Worm (Caenorhabditis elegans) whole organism, L2 larva: ENCODE results near the gene srw-16.

Source experiments
- C34F6.9 ChIP-seq: fragments of 150-350 bp; optimal IDR thresholded peaks from 2 replicates; lab custom pipeline; 2014; ENCODE audit warnings: missing biosample characterization, missing genetic modification characterization
- F13H6.1 ChIP-seq: sonication (generic microtip); optimal IDR thresholded peaks from 2 replicates; lab custom pipeline; 2016; ENCODE audit warnings: missing genetic modification characterization, missing compliant biosample characterization
- R02D3.7 ChIP-seq: fragments of 150-350 bp; optimal IDR thresholded peaks from 2 replicates; lab custom pipeline; 2014; ENCODE audit warnings: missing biosample characterization, missing genetic modification characterization
- Y55F3AM.14 ChIP-seq: fragments of 200-800 bp; sonication (Bioruptor generic); optimal IDR thresholded peaks from 2 replicates; lab custom pipeline; 2018; ENCODE audit warnings: mild to moderate bottlenecking, missing genetic modification characterization, missing compliant biosample characterization
- ZK546.5 ChIP-seq: sonication (generic microtip); optimal IDR thresholded peaks from 2 replicates; lab custom pipeline; 2017; ENCODE audit warnings: missing biosample characterization, missing genetic modification characterization
- alr-1 ChIP-seq: fragments of 150-350 bp; optimal IDR thresholded peaks from 2 replicates; lab custom pipeline; 2014; ENCODE audit warnings: missing biosample characterization, missing genetic modification characterization
- aly-2 ChIP-seq: fragments of 150-350 bp; optimal IDR thresholded peaks from 2 replicates; lab custom pipeline; 2014; ENCODE audit warnings: missing biosample characterization, missing genetic modification characterization
- ama-1 ChIP-seq: fragments of 150-350 bp; optimal IDR thresholded peaks from 2 replicates; lab custom pipeline; 2018; ENCODE audit warnings: inconsistent platforms
- blmp-1 ChIP-seq: sonication (generic microtip); optimal IDR thresholded peaks from 2 replicates; lab custom pipeline; 2017; ENCODE audit warnings: missing genetic modification characterization, mild to moderate bottlenecking, missing compliant biosample characterization, antibody characterized with exemption, moderate library complexity; ENCODE audit not compliant: insufficient read depth
- ceh-16 ChIP-seq: fragments of 150-350 bp; optimal IDR thresholded peaks from 2 replicates; lab custom pipeline; 2014; ENCODE audit warnings: missing biosample characterization, missing genetic modification characterization
- ceh-82 ChIP-seq: fragments of 150-350 bp; optimal IDR thresholded peaks from 2 replicates; lab custom pipeline; 2014; ENCODE audit warnings: missing biosample characterization, missing genetic modification characterization
- crh-2 ChIP-seq: sonication (generic microtip); optimal IDR thresholded peaks from 2 replicates; lab custom pipeline; 2017; ENCODE audit warnings: missing biosample characterization, missing genetic modification characterization
- dmd-4 ChIP-seq: sonication (generic microtip); optimal IDR thresholded peaks from 2 replicates; lab custom pipeline; 2017; ENCODE audit warnings: missing biosample characterization, missing genetic modification characterization
- egl-27 ChIP-seq: sonication (generic microtip); optimal IDR thresholded peaks from 3 replicates; lab custom pipeline; 2017; ENCODE audit warnings: missing biosample characterization, missing genetic modification reagents, missing genetic modification characterization
- elt-1 ChIP-seq: fragments of 150-350 bp; optimal IDR thresholded peaks from 2 replicates; lab custom pipeline; 2014; ENCODE audit warnings: missing biosample characterization, missing genetic modification characterization
- elt-3 ChIP-seq: sonication (generic microtip); optimal IDR thresholded peaks from 2 replicates; lab custom pipeline; 2017; ENCODE audit warnings: missing biosample characterization, missing genetic modification characterization
- fos-1 ChIP-seq: fragments of 150-350 bp; optimal IDR thresholded peaks from 2 replicates; lab custom pipeline; 2014; ENCODE audit warnings: missing biosample characterization, missing genetic modification characterization
- gmeb-1 ChIP-seq: fragments of 150-350 bp; optimal IDR thresholded peaks from 2 replicates; lab custom pipeline; 2014; ENCODE audit warnings: missing biosample characterization, missing genetic modification characterization
- lin-11 ChIP-seq: fragments of 150-350 bp; sonication (generic microtip); optimal IDR thresholded peaks from 2 replicates; lab custom pipeline; 2014; ENCODE audit warnings: missing biosample characterization, missing genetic modification characterization, inconsistent platforms, mixed read lengths
- lin-13 ChIP-seq: fragments of 150-350 bp; optimal IDR thresholded peaks from 2 replicates; lab custom pipeline; 2014; ENCODE audit warnings: missing biosample characterization, missing genetic modification reagents, missing genetic modification characterization
- lin-39 ChIP-seq: fragments of 150-350 bp; optimal IDR thresholded peaks from 2 replicates; lab custom pipeline; 2014; ENCODE audit warnings: missing biosample characterization, missing genetic modification reagents, missing genetic modification characterization
- lsy-2 ChIP-seq, 2 experiments: fragments of 150-350 bp in 1 of 2; sonication (generic microtip) in 1 of 2; optimal IDR thresholded peaks; 2 replicates each; lab custom pipeline; 2014 to 2017; ENCODE audit warnings: missing biosample characterization in 2 of 2, missing genetic modification characterization in 2 of 2
- mab-5 ChIP-seq: fragments of 150-350 bp; optimal IDR thresholded peaks from 2 replicates; lab custom pipeline; 2014; ENCODE audit warnings: missing biosample characterization, missing genetic modification characterization
- mbf-1 ChIP-seq: sonication (generic microtip); optimal IDR thresholded peaks from 2 replicates; lab custom pipeline; 2017; ENCODE audit warnings: missing biosample characterization, missing genetic modification characterization
- mdl-1 ChIP-seq, 2 experiments: fragments of 150-350 bp in 1 of 2; sonication (generic microtip) in 1 of 2; optimal IDR thresholded peaks; 2 replicates each; lab custom pipeline; 2017; ENCODE audit warnings: missing biosample characterization in 2 of 2, missing genetic modification characterization in 2 of 2
- nhr-10 ChIP-seq: sonication (generic microtip); optimal IDR thresholded peaks from 2 replicates; lab custom pipeline; 2017; ENCODE audit warnings: missing biosample characterization, missing genetic modification characterization
- nhr-11 ChIP-seq: fragments of 150-350 bp; optimal IDR thresholded peaks from 2 replicates; lab custom pipeline; 2014; ENCODE audit warnings: missing biosample characterization, missing genetic modification characterization
- nhr-12 ChIP-seq: fragments of 150-350 bp; optimal IDR thresholded peaks from 2 replicates; lab custom pipeline; 2014; ENCODE audit warnings: missing biosample characterization, missing genetic modification characterization
- nhr-129 ChIP-seq: fragments of 150-350 bp; optimal IDR thresholded peaks from 2 replicates; lab custom pipeline; 2014; ENCODE audit warnings: missing biosample characterization, missing genetic modification characterization
- nhr-21 ChIP-seq: fragments of 150-350 bp; optimal IDR thresholded peaks from 2 replicates; lab custom pipeline; 2014; ENCODE audit warnings: missing biosample characterization, missing genetic modification characterization
- nhr-23 ChIP-seq: fragments of 150-350 bp; optimal IDR thresholded peaks from 2 replicates; lab custom pipeline; 2014; ENCODE audit warnings: missing biosample characterization, missing genetic modification reagents, missing genetic modification characterization
- nhr-237 ChIP-seq: fragments of 150-350 bp; optimal IDR thresholded peaks from 2 replicates; lab custom pipeline; 2014; ENCODE audit warnings: missing biosample characterization, missing genetic modification characterization
- nhr-25 ChIP-seq: fragments of 150-350 bp; sonication (generic microtip); optimal IDR thresholded peaks from 3 replicates; lab custom pipeline; 2014; ENCODE audit warnings: missing biosample characterization, missing genetic modification characterization
- nhr-6 ChIP-seq: fragments of 150-350 bp; optimal IDR thresholded peaks from 2 replicates; lab custom pipeline; 2014; ENCODE audit warnings: missing biosample characterization, missing genetic modification characterization
- nhr-77 ChIP-seq: fragments of 150-350 bp; optimal IDR thresholded peaks from 2 replicates; lab custom pipeline; 2014; ENCODE audit warnings: missing biosample characterization, missing genetic modification characterization
- peb-1 ChIP-seq: fragments of 150-350 bp; optimal IDR thresholded peaks from 2 replicates; lab custom pipeline; 2014; ENCODE audit warnings: missing biosample characterization, missing genetic modification characterization
- sem-4 ChIP-seq: fragments of 150-350 bp; optimal IDR thresholded peaks from 2 replicates; lab custom pipeline; 2014; ENCODE audit warnings: missing biosample characterization, missing genetic modification reagents, missing genetic modification characterization
- skn-1 ChIP-seq: sonication (generic microtip); optimal IDR thresholded peaks from 2 replicates; lab custom pipeline; 2017; ENCODE audit warnings: missing biosample characterization, missing genetic modification characterization
- sma-3 ChIP-seq: sonication (generic microtip); optimal IDR thresholded peaks from 2 replicates; lab custom pipeline; 2016; ENCODE audit warnings: missing genetic modification reagents, missing genetic modification characterization, missing compliant biosample characterization
- sma-9 ChIP-seq, 2 experiments: fragments of 150-350 bp in 1 of 2; sonication (generic microtip) in 1 of 2; optimal IDR thresholded peaks; 2 replicates each; lab custom pipeline; 2014 to 2016; ENCODE audit warnings: missing genetic modification characterization in 2 of 2, mild to moderate bottlenecking in 1 of 2, missing biosample characterization in 1 of 2, missing compliant biosample characterization in 1 of 2, missing genetic modification reagents in 1 of 2, moderate library complexity in 1 of 2
- snpc-4 ChIP-seq: fragments of 150-350 bp; optimal IDR thresholded peaks from 2 replicates; lab custom pipeline; 2014; ENCODE audit warnings: missing biosample characterization, missing genetic modification characterization
- unc-39 ChIP-seq: fragments of 150-350 bp; optimal IDR thresholded peaks from 2 replicates; lab custom pipeline; 2014; ENCODE audit warnings: missing biosample characterization, missing genetic modification characterization
- unc-55 ChIP-seq: fragments of 150-350 bp; sonication (generic microtip); optimal IDR thresholded peaks from 3 replicates; lab custom pipeline; 2014; ENCODE audit warnings: missing biosample characterization, missing genetic modification reagents, missing genetic modification characterization
- unc-62 ChIP-seq: fragments of 150-350 bp; optimal IDR thresholded peaks from 2 replicates; lab custom pipeline; 2014; ENCODE audit warnings: missing biosample characterization, missing genetic modification reagents, missing genetic modification characterization
- zag-1 ChIP-seq: fragments of 150-350 bp; optimal IDR thresholded peaks from 2 replicates; lab custom pipeline; 2014; ENCODE audit warnings: missing biosample characterization, missing genetic modification characterization
- ztf-1 ChIP-seq: fragments of 200-800 bp; sonication (Bioruptor generic); conservative IDR thresholded peaks from 2 replicates; pipeline ENCODE4 v1.3.6; 2022; ENCODE audit warnings: missing genetic modification characterization, missing compliant biosample characterization
- ztf-11 ChIP-seq: sonication (generic microtip); optimal IDR thresholded peaks from 2 replicates; lab custom pipeline; 2017; ENCODE audit warnings: missing biosample characterization, missing genetic modification characterization
- ztf-4 ChIP-seq: fragments of 150-350 bp; optimal IDR thresholded peaks from 2 replicates; lab custom pipeline; 2014; ENCODE audit warnings: missing biosample characterization, missing genetic modification characterization

Gene srw-16

DNA sequence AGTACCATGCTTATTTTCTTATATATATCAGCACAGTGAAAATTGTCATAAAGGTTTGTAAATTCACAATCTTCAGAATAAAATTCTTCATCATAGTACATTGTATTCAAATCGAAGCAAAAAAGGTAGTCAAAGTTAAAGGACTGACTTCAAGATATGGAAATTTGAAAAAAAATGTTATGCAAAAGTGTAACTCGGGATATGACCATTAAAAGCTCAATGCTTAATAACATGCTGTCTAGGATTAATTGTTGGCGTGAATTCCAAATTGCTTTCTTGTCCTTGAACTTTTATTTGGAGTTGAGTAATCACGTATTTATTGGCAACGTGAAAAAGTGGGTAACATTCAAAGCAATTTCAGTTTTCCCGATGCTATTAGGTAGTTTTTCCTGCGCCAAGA is at the start of gene srw-16:
Gene srw-16, minus strand, starts transcription at position 101 of the 400 bp plus-strand sequence.
- no peak for TF ChIP-seq nhr-77 (tag; lab: Kevin White, UChicago)
- no peak for TF ChIP-seq ama-1 (lab: Kevin White, UChicago)
- TF ChIP-seq aly-2 (tag; lab: Kevin White, UChicago): no peak
- TF ChIP-seq fos-1 (tag; lab: Kevin White, UChicago): no peak

ce11 chrV:15323417-15323816 is 48.8 kb upstream of the srw-16 start:
- TF ChIP-seq elt-1: no peak
- no peak for TF ChIP-seq ztf-4 (tag; lab: Kevin White, UChicago)
- TF ChIP-seq ama-1 (lab: Kevin White, UChicago): no peak
- TF ChIP-seq fos-1 (tag; lab: Kevin White, UChicago): peak; percentile 94
- TF ChIP-seq, all 48 proteins: peak for 1

DNA sequence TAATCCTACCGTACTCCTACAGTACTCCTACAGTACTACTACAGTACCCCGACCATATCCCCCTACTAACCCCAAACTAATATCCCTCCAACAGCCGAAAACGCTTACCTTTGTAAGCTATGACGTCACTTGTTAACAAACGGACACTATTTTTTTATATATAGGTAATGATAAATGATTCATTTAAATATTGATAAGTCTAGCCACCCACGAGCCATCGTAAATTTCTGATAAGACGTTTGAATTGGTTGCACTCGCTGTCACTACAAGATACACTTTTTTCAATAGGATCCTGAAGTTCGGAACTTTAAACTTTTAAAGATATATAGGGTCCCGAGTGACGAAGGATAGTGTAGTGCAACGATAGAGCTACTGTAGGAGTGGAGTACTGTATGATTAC is 48.0 kb upstream of the srw-16 start, which contains the start of gene nhr-247:
Gene nhr-247, plus strand, starts transcription at position 330 of the 400 bp plus-strand sequence.
- TF ChIP-seq fos-1 (tag; lab: Kevin White, UChicago): peak; percentile 69

DNA sequence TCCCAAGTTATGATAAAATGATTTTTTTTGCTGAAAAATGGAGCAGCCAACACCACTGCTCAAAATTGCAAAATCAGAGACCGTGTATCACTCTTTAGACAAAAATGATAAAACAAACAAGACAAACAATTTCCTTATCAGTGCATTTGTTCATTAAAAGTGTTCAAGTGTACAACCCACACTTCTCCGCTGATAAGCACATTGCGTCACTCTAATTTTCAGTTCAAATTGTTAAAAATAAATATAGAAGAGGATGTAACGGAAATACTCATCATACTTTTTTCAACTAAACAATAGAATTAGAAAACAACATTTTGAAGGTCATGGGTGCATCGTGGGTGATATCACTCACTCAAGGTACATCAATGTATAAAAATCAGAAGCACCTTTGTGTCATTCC is 44.0 kb upstream of the srw-16 start, which contains the start of gene nhr-291:
Gene nhr-291, plus strand, starts transcription at position 324 of the 400 bp plus-strand sequence.
- no peak for TF ChIP-seq mdl-1 (tag; optimal IDR thresholded peaks at IDR 0.05; lab: Kevin White, UChicago)
- TF ChIP-seq nhr-11 (tag; lab: Kevin White, UChicago): no peak
- TF ChIP-seq skn-1 (tag; lab: Kevin White, UChicago): no peak
- no peak for TF ChIP-seq mab-5 (tag; lab: Kevin White, UChicago)
- TF ChIP-seq unc-39 (tag; lab: Kevin White, UChicago): no peak
- TF ChIP-seq egl-27 (tag; lab: Kevin White, UChicago): peak; percentile 35
- no peak for TF ChIP-seq snpc-4 (tag; lab: Kevin White, UChicago)
- TF ChIP-seq blmp-1 (tag; lab: Kevin White, UChicago): no peak
- TF ChIP-seq gmeb-1 (tag; lab: Kevin White, UChicago): peak; percentile 42
- TF ChIP-seq ceh-16 (tag; lab: Kevin White, UChicago): no peak
- TF ChIP-seq nhr-10 (tag; lab: Kevin White, UChicago): no peak
- TF ChIP-seq R02D3.7 (tag; lab: Kevin White, UChicago): no peak
- TF ChIP-seq dmd-4 (tag; lab: Kevin White, UChicago): no peak
- no peak for TF ChIP-seq C34F6.9 (tag; lab: Kevin White, UChicago)
- peak; percentile 11 for TF ChIP-seq sma-3
- no peak for TF ChIP-seq lsy-2 (tag; optimal IDR thresholded peaks at IDR 0.05; lab: Kevin White, UChicago)
- no peak for TF ChIP-seq nhr-6
- no peak for TF ChIP-seq peb-1 (tag; lab: Kevin White, UChicago)
- no peak for TF ChIP-seq lin-11 (tag; lab: Kevin White, UChicago)
- TF ChIP-seq ztf-4 (tag; lab: Kevin White, UChicago): no peak
- no peak for TF ChIP-seq Y55F3AM.14
- no peak for TF ChIP-seq nhr-23 (tag; lab: Kevin White, UChicago)
- TF ChIP-seq unc-55 (GFP tag; lab: Kevin White, UChicago): no peak
- TF ChIP-seq mbf-1 (tag; lab: Kevin White, UChicago): no peak
- no peak for TF ChIP-seq ztf-11 (tag; lab: Kevin White, UChicago)
- TF ChIP-seq sem-4: no peak
- TF ChIP-seq lin-13 (GFP tag; lab: Kevin White, UChicago): no peak
- TF ChIP-seq aly-2 (tag; lab: Kevin White, UChicago): no peak
- no peak for TF ChIP-seq unc-62 (GFP tag; lab: Kevin White, UChicago)
- TF ChIP-seq elt-3 (tag; lab: Kevin White, UChicago): no peak
- TF ChIP-seq ama-1 (lab: Kevin White, UChicago): no peak
- no peak for TF ChIP-seq nhr-77 (tag; lab: Kevin White, UChicago)
- TF ChIP-seq crh-2 (tag; lab: Kevin White, UChicago): peak; percentile 34
- no peak for TF ChIP-seq ceh-82 (tag; lab: Kevin White, UChicago)
- TF ChIP-seq ZK546.5: no peak
- no peak for TF ChIP-seq alr-1 (tag; lab: Kevin White, UChicago)
- TF ChIP-seq ztf-1 (GFP tag; lab: Robert Waterston, UW): no peak
- no peak for TF ChIP-seq zag-1 (tag; lab: Kevin White, UChicago)
- TF ChIP-seq sma-9 (GFP tag; optimal IDR thresholded peaks at IDR 0.05; lab: Kevin White, UChicago): peak; percentile 79
- TF ChIP-seq sma-9 (tag; optimal IDR thresholded peaks at IDR 0.05; lab: Kevin White, UChicago): no peak
- TF ChIP-seq lin-39: no peak
- no peak for TF ChIP-seq nhr-21 (tag; lab: Kevin White, UChicago)
- TF ChIP-seq nhr-237: no peak
- peak; percentile 99 for TF ChIP-seq fos-1 (tag; lab: Kevin White, UChicago)
- TF ChIP-seq nhr-12 (tag; lab: Kevin White, UChicago): no peak
- no peak for TF ChIP-seq F13H6.1 (tag; lab: Kevin White, UChicago)
- no peak for TF ChIP-seq elt-1
- TF ChIP-seq nhr-25 (tag; lab: Kevin White, UChicago): no peak
- no peak for TF ChIP-seq nhr-129 (tag; lab: Kevin White, UChicago)
- TF ChIP-seq, all 48 proteins: peak for 6
